Worm (Caenorhabditis elegans): ENCODE results near the gene gei-13.
"Not testable (repeated sequence)": the region's sequence is repeated elsewhere in the genome, so short reads cannot be mapped to it uniquely, and the experiment has no call there.

DNA sequence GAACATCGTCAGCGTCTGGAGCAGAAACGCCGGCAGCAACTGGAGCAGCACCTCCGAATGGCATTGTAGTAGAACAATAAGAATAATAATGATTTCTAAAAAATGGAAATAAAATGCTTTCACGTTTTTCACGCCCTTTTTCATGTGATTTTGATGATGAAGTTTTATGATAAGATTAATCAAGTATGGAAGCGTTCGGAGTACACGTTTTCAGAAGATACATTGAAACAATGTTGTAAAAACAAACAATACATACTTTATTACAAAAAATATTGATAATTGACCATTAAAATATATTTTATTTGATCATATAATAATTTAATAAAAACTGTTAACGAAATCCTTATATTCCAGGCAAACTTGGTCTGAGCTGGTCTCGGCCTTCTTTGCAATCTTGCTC is 44.3 kb upstream of the gei-13 start, which contains the start of gene C07A9.13:
- TF ChIP-seq cog-1 (tag; optimal IDR thresholded peaks at IDR 0.05); tab-1 (GFP tag; IDR thresholded peaks at IDR 0.05); med-1 (GFP tag; optimal IDR thresholded peaks at IDR 0.05; ENCODE audit: insufficient read depth); flt-1 (GFP tag; IDR thresholded peaks at IDR 0.05); ref-1 (GFP tag; conservative IDR thresholded peaks at IDR 0.05); ztf-23 (GFP tag; IDR thresholded peaks at IDR 0.05); T22C8.4 (GFP tag; IDR thresholded peaks at IDR 0.05); klf-2 (GFP tag; conservative IDR thresholded peaks at IDR 0.05): not testable (repeated sequence)
